Worm (Caenorhabditis elegans): ENCODE results near the gene gcy-3.
A peak's percentile ranks its signal among the peaks of the same experiment; 100 is the strongest.

Gene gcy-3

DNA sequence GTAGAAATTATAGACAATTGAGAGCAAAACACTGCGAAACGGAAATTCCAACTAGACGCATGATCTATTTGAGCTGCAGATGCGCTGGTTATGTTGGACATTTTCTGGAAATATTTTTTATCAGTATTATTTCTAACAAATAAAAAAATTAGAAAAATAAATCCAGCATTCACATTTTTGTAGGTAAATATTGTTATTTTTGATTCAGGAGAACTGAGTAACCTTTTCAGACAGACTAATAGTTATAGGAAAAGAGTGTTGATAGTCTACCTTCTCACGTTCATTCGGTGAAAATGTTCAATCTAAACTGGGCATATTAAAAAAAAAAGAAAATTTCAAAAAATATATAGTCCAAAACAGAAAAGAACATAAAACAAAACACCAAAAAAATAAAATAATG lies 14.5 kb upstream of the gcy-3 start, which contains the start of gene sra-1:
sra-1 (minus strand) TSS at position 101 of the 400 bp plus-strand sequence.
- TF ChIP-seq fos-1 (tag; optimal IDR thresholded peaks at IDR 0.05) = no peak
- no peak for TF ChIP-seq nhr-20 (tag; optimal IDR thresholded peaks at IDR 0.05)
- TF ChIP-seq efl-1 (optimal IDR thresholded peaks at IDR 0.05) = no peak
- TF ChIP-seq efl-1 (GFP tag; optimal IDR thresholded peaks at IDR 0.05 in 1 of 2) = no peak
- TF ChIP-seq elt-2 (tag; optimal IDR thresholded peaks at IDR 0.05) = no peak
- no peak for TF ChIP-seq mdl-1 (tag; optimal IDR thresholded peaks at IDR 0.05)
- TF ChIP-seq C04F5.9 (tag; optimal IDR thresholded peaks at IDR 0.05) = no peak
- TF ChIP-seq hpl-2 (GFP tag; optimal IDR thresholded peaks at IDR 0.05) = no peak
- no peak for TF ChIP-seq jun-1 (tag; optimal IDR thresholded peaks at IDR 0.05)
- TF ChIP-seq mef-2 (tag; optimal IDR thresholded peaks at IDR 0.05) = no peak
- TF ChIP-seq lin-39 (tag; optimal IDR thresholded peaks at IDR 0.05) = no peak
- TF ChIP-seq unc-130 (tag; optimal IDR thresholded peaks at IDR 0.05) = no peak
- TF ChIP-seq nhr-71 (tag; optimal IDR thresholded peaks at IDR 0.05) = no peak
- TF ChIP-seq snu-23 (GFP tag; optimal IDR thresholded peaks at IDR 0.05) = no peak
- no peak for TF ChIP-seq lir-3 (tag; optimal IDR thresholded peaks at IDR 0.05; ENCODE audit: poor library complexity)
- TF ChIP-seq lsy-2 (tag; optimal IDR thresholded peaks at IDR 0.05) = no peak
- no peak for TF ChIP-seq ceh-8 (GFP tag; optimal IDR thresholded peaks at IDR 0.05)
- TF ChIP-seq nhr-47 (tag; optimal IDR thresholded peaks at IDR 0.05) = no peak

DNA sequence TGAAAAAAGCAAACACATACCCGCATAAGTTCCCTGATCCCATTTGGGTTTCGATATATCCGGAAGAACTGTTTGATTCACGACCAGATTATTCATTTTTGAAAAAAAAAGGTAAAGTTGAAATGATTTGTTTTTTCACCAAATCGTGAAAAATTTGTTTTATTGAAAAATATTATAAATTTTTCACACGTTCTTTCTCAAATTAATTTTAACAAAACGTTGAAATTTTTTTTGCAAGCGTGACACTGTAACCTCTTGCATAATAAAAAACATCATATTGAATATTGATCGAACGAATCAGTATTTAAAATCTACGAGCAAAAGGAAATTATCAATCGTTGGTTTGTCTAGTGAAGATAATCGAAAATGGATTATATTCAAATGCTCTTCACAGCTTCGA lies 11.7 kb upstream of the gcy-3 start, which contains the start of the genes sfxn-1.1 and AH6.3:
sfxn-1.1 (minus strand) TSS at position 101 of the 400 bp plus-strand sequence.
AH6.3 (plus strand) TSS at position 275 of the 400 bp plus-strand sequence.
- TF ChIP-seq nhr-20 (tag; optimal IDR thresholded peaks at IDR 0.05) (no peak), nhr-12 (tag; optimal IDR thresholded peaks at IDR 0.05) (no peak), nhr-237 (tag; optimal IDR thresholded peaks at IDR 0.05) (no peak), nhr-77 (tag; optimal IDR thresholded peaks at IDR 0.05) (no peak), nhr-47 (tag; optimal IDR thresholded peaks at IDR 0.05) (no peak)

DNA sequence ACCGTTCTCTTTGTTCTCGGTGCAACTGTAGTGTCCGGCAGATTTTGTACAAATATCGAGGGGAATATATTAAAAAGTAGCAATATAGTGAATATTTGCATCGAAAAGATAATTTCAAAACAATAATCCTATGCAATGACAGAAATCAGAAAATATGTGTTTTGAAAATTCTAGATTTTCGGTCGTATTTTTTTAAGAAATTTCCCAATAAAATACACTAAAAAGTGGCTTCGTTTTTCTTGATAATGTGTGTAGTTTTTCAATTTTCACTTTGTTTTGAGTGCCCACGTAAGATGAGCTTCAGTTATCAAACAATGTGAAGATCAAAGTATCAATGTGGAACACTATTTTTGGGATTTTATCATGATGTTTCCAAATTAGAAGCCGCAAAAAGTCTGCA lies 9.8 kb upstream of the gcy-3 start, which contains the start of gene gcy-1:
gcy-1 (minus strand) TSS at position 101 of the 400 bp plus-strand sequence.
- no peak for TF ChIP-seq unc-86 (tag; optimal IDR thresholded peaks at IDR 0.05)
- no peak for TF ChIP-seq xbp-1 (tag; optimal IDR thresholded peaks at IDR 0.05)

DNA sequence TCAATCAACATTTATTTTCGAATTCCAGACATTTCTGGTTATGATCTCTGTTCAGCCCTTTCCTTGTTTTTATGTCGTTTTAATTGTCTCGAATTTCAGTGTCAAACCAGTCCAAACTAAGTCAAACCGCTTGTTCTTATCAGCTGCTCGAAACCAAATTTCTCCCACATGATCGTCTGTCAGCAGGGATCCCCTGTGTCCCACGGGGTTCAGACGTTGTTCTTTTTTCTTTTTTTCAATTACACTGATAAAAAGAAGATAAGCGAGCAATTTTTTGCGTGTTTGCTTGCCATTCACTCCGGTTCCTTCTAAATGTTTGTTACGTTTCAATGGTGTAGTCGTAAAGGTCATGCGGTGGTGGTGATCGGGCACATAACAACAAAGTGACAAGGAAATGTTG lies 5.1 kb downstream of the gcy-3 start:
- peak in 1 of 2 experiments; percentile 7 for TF ChIP-seq lsy-2 (tag; optimal IDR thresholded peaks at IDR 0.05)
- TF ChIP-seq efl-3 (GFP tag; optimal IDR thresholded peaks at IDR 0.05) = no peak
- TF ChIP-seq lin-35 (GFP tag; optimal IDR thresholded peaks at IDR 0.05) = peak in 1 of 2 experiments; percentile 50
- no peak for TF ChIP-seq nhr-77 (tag; optimal IDR thresholded peaks at IDR 0.05)
- peak; percentile 97 for TF ChIP-seq elt-2 (tag; optimal IDR thresholded peaks at IDR 0.05)
- TF ChIP-seq mdl-1 (tag; optimal IDR thresholded peaks at IDR 0.05) = peak in 1 of 2 experiments; percentile 48
- no peak for TF ChIP-seq nhr-237 (tag; optimal IDR thresholded peaks at IDR 0.05)
- no peak for TF ChIP-seq hpl-2 (GFP tag; optimal IDR thresholded peaks at IDR 0.05)
- TF ChIP-seq nhr-19 (GFP tag; conservative IDR thresholded peaks at IDR 0.05) = 0 out of 2 replicates have a peak, but pooled peaks have one; percentile 12
- peak; percentile 23 for TF ChIP-seq nhr-90 (tag; optimal IDR thresholded peaks at IDR 0.05; ENCODE audit: poor library complexity)
- TF ChIP-seq efl-1 (optimal IDR thresholded peaks at IDR 0.05) = no peak
- TF ChIP-seq efl-1 (GFP tag; optimal IDR thresholded peaks at IDR 0.05 in 1 of 2) = peak in 1 of 2 experiments; percentile 57
- no peak for TF ChIP-seq rnt-1 (tag; optimal IDR thresholded peaks at IDR 0.05)
- TF ChIP-seq nhr-71 (tag; optimal IDR thresholded peaks at IDR 0.05) = peak; percentile 51
- no peak for TF ChIP-seq nhr-47 (tag; optimal IDR thresholded peaks at IDR 0.05)
- peak; percentile 21 for TF ChIP-seq jun-1 (tag; optimal IDR thresholded peaks at IDR 0.05)
- TF ChIP-seq zag-1 (tag; optimal IDR thresholded peaks at IDR 0.05) = no peak

DNA sequence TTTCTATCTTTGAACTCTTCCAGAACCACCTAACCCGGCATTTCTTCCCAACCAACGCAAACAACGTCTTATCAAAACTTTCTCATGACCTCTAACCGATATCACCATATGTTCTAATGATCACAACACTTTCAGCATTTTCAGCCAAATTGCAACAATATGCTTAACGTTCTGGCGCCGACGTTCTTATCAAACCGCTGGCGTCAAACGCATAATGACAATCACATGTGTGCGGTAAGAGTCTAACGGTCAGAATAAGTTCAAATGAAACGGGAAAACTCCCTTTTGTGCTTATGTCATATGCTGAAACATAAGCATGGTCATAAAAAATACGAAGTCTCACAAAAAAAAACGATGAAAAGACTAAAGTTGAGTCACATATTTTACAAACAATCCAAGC lies 6.2 kb downstream of the gcy-3 start:
- no peak for TF ChIP-seq mab-9 (GFP tag; IDR thresholded peaks at IDR 0.05)
- no peak for TF ChIP-seq fos-1 (tag; optimal IDR thresholded peaks at IDR 0.05)
- TF ChIP-seq egl-27 (tag; optimal IDR thresholded peaks at IDR 0.05) = no peak
- peak in 1 of 2 experiments; percentile 49 for TF ChIP-seq mdl-1 (tag; optimal IDR thresholded peaks at IDR 0.05)
- no peak for TF ChIP-seq efl-1 (optimal IDR thresholded peaks at IDR 0.05)
- TF ChIP-seq efl-1 (GFP tag; optimal IDR thresholded peaks at IDR 0.05 in 1 of 2) = no peak
- peak; percentile 10 for TF ChIP-seq jun-1 (tag; optimal IDR thresholded peaks at IDR 0.05)
- peak; percentile 28 for TF ChIP-seq nhr-90 (tag; optimal IDR thresholded peaks at IDR 0.05; ENCODE audit: poor library complexity)
- TF ChIP-seq F16B12.6 (tag; optimal IDR thresholded peaks at IDR 0.05) = no peak
- TF ChIP-seq C04F5.9 (tag; optimal IDR thresholded peaks at IDR 0.05) = no peak
- peak in 1 of 2 experiments; percentile 73 for TF ChIP-seq lin-35 (GFP tag; optimal IDR thresholded peaks at IDR 0.05)
- no peak for TF ChIP-seq ceh-88 (GFP tag; IDR thresholded peaks at IDR 0.05)
- peak; percentile 2 for TF ChIP-seq lin-14 (GFP tag; optimal IDR thresholded peaks at IDR 0.05)
- TF ChIP-seq nhr-20 (tag; optimal IDR thresholded peaks at IDR 0.05) = peak; percentile 30
- peak; percentile 99 for TF ChIP-seq elt-2 (tag; optimal IDR thresholded peaks at IDR 0.05)
- TF ChIP-seq pag-3 (tag; optimal IDR thresholded peaks at IDR 0.05; ENCODE audit: borderline replicate concordance, insufficient read depth) = no peak
- no peak for TF ChIP-seq unc-30 (tag; optimal IDR thresholded peaks at IDR 0.05)
- peak; percentile 57 for TF ChIP-seq nhr-71 (tag; optimal IDR thresholded peaks at IDR 0.05)
- no peak for TF ChIP-seq ces-1 (GFP tag; optimal IDR thresholded peaks at IDR 0.05)
